Worm (Caenorhabditis elegans): ENCODE measurements around the gene srj-19.
"Not testable (repeated sequence)": the region's sequence is repeated elsewhere in the genome, so short reads cannot be mapped to it uniquely, and the experiment has no call there.

srj-19 gene

DNA sequence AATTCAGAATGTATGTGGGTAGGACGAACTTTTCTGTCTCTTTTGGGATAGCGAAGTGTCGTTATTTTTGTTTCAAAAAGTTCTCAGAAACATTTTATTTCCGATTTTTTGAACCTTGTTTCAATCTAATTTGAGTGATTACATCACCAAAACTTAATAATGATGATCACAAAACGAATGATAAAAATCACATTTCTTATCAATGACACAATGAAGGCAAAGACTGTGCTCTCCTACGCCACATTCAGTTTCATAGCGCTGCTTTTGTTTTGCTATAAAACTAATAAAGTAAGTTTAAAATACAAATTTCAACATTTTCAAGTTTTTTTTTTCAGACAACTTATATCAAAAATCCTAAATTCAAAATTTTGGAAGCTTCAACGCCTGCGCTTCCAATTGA is 5.0 kb downstream of the srj-19 start, which contains the start of gene Y45G12C.1:
TSS of gene Y45G12C.1 (plus strand) at position 159 of the 400 bp plus-strand sequence.
- TF ChIP-seq hpl-2 (GFP tag; optimal IDR thresholded peaks at IDR 0.05) (no peak), C34B4.2 (tag; optimal IDR thresholded peaks at IDR 0.05) (no peak), ama-1 (optimal IDR thresholded peaks at IDR 0.05) (no peak), tbx-2 (tag; optimal IDR thresholded peaks at IDR 0.05) (no peak), nhr-11 (tag; optimal IDR thresholded peaks at IDR 0.05) (no peak), ceh-88 (GFP tag; IDR thresholded peaks at IDR 0.05) (no peak), jun-1 (tag; optimal IDR thresholded peaks at IDR 0.05) (no peak), pqm-1 (tag; optimal IDR thresholded peaks at IDR 0.05) (no peak), xbp-1 (tag; optimal IDR thresholded peaks at IDR 0.05) (no peak), pag-3 (tag; optimal IDR thresholded peaks at IDR 0.05; ENCODE audit: borderline replicate concordance, insufficient read depth) (no peak), fkh-8 (tag; optimal IDR thresholded peaks at IDR 0.05) (no peak), C16A3.4 (tag; optimal IDR thresholded peaks at IDR 0.05) (no peak), irx-1 (tag; optimal IDR thresholded peaks at IDR 0.05) (no peak), egl-27 (tag; optimal IDR thresholded peaks at IDR 0.05) (no peak), alr-1 (tag; optimal IDR thresholded peaks at IDR 0.05; ENCODE audit: borderline replicate concordance) (no peak), nhr-77 (tag; optimal IDR thresholded peaks at IDR 0.05) (no peak), lir-3 (tag; optimal IDR thresholded peaks at IDR 0.05; ENCODE audit: poor library complexity) (no peak), nhr-47 (tag; optimal IDR thresholded peaks at IDR 0.05) (no peak), nhr-71 (tag; optimal IDR thresholded peaks at IDR 0.05) (no peak), lsy-2 (tag; optimal IDR thresholded peaks at IDR 0.05) (no peak)

DNA sequence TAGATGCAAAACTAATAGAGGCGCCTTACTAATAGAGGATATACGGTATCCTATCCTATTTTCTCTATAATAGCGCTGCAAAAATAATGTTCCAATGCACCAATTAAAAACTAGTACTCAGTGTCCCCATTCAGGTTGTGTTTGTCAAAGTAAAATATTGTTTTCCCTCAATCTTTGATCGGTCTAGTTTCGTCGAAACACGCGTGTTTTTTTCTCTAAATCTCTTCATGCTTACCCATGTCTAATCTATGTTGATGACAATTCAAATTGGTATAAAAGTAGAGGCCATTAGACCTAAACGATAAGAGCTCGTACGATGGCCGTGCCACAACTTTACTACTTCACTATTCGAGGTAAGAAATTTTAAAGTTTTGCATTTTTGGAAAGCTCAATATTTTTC is 9.2 kb downstream of the srj-19 start, which contains the start of gene gst-10:
TSS of gene gst-10 (plus strand) at position 301 of the 400 bp plus-strand sequence.
- TF ChIP-seq lin-14 (GFP tag; optimal IDR thresholded peaks at IDR 0.05); fkh-8 (tag; optimal IDR thresholded peaks at IDR 0.05); F16B12.6 (tag; optimal IDR thresholded peaks at IDR 0.05): not testable (repeated sequence)

DNA sequence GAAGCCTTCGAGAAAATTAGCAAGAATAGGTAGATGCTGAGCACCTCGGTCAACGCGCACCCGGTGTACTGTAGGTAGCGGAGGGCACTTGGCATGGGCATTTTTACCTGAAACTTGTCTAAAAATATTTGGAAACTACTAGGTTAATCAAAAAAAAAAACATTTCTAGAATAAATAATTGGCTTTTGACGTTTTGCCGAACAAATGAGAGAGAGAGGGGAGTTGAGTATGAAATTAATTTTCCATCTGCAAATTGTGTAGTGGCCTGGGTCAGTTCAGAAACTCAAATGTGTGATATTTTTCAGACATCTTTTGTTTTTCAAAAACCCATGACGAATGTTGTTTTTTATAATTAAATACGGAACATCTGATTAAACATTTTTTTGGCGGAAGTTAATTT is 34.2 kb downstream of the srj-19 start, which contains the start of gene Y45G12C.10:
TSS of gene Y45G12C.10 (minus strand) at position 101 of the 400 bp plus-strand sequence.
- not testable (repeated sequence) for TF ChIP-seq nhr-28, pax-3, unc-86 (tag; optimal IDR thresholded peaks at IDR 0.05)

Measured in whole organism, L1 larva.